Worm (Caenorhabditis elegans): ENCODE measurements around the gene prx-3.

Gene prx-3

ce11 chrX:6122026-6122425 lies 9.3 kb upstream of the prx-3 start, which contains the start of gene nnt-1 (continued):
- TF ChIP-seq nhr-71 (tag; optimal IDR thresholded peaks at IDR 0.05) (peak; percentile 29), alr-1 (tag; optimal IDR thresholded peaks at IDR 0.05; ENCODE audit: borderline replicate concordance) (no peak), nhr-28 (tag; optimal IDR thresholded peaks at IDR 0.05) (no peak), unc-62 (GFP tag; optimal IDR thresholded peaks at IDR 0.05) (no peak), nhr-12 (tag; optimal IDR thresholded peaks at IDR 0.05) (no peak), mef-2 (tag; optimal IDR thresholded peaks at IDR 0.05) (no peak), sptf-1 (tag; optimal IDR thresholded peaks at IDR 0.05) (no peak)

- TF ChIP-seq unc-130 (tag; optimal IDR thresholded peaks at IDR 0.05) (no peak), jun-1 (tag; optimal IDR thresholded peaks at IDR 0.05) (no peak), snpc-4 (tag; optimal IDR thresholded peaks at IDR 0.05) (no peak), fkh-4 (tag; optimal IDR thresholded peaks at IDR 0.05; ENCODE audit: borderline replicate concordance) (no peak), ceh-63 (GFP tag; optimal IDR thresholded peaks at IDR 0.05) (no peak), nhr-84 (tag; optimal IDR thresholded peaks at IDR 0.05) (no peak), snu-23 (GFP tag; optimal IDR thresholded peaks at IDR 0.05) (no peak), unc-98 (GFP tag; IDR thresholded peaks at IDR 0.05) (no peak), nhr-71 (tag; optimal IDR thresholded peaks at IDR 0.05) (no peak), unc-30 (tag; optimal IDR thresholded peaks at IDR 0.05) (no peak), swsn-7 (tag; optimal IDR thresholded peaks at IDR 0.05) (no peak), alr-1 (tag; optimal IDR thresholded peaks at IDR 0.05; ENCODE audit: borderline replicate concordance) (no peak), nhr-11 (tag; optimal IDR thresholded peaks at IDR 0.05) (no peak)
These were observed 8.6 kb upstream of the prx-3 start for ce11 chrX:6121279-6121678.

DNA sequence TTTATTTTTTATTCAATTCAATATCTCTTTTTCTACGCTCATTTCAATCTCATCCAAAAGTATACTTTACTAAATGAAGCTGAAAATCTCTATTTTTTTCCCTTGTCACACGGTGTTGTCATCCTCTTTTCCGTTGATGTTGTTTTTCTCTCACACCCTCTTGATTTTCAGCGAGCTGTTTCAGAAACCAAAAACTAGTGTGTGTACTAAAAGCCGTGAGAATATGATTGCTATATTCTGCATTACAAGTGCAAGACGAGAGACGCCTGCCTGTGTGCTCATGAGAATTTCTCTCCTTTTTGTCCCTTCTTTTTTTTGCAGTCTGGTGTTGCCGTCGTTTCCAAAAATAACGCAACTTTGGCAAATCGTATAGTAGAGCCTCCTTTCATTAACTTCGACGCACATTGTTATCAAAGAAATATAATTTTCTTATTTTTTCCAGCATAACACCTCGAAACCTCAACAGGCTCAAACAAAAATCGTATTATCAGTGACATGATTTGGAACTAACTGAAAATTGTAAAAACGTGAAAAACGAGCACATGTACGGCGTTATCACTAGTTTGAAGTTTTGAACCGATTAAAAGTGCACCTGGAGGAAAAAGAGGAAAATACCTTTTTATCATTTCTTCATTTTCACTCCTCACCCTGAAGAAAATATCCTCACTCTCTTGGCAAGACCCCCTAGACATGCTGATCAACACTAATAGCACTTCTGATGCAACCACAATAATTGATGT lies 5.5 kb upstream of the prx-3 start, which contains the start of gene C15H9.2:
Gene C15H9.2, plus strand, starts transcription at position 441 of the 740 bp plus-strand sequence.
- TF ChIP-seq ceh-63 (GFP tag; optimal IDR thresholded peaks at IDR 0.05) = no peak
- peak; percentile 20 for TF ChIP-seq lin-14 (GFP tag; optimal IDR thresholded peaks at IDR 0.05)
- peak; percentile 53 for TF ChIP-seq fkh-8 (tag; optimal IDR thresholded peaks at IDR 0.05)
- TF ChIP-seq ceh-8 (GFP tag; optimal IDR thresholded peaks at IDR 0.05) = peak; percentile 14
- no peak for TF ChIP-seq fkh-4 (tag; optimal IDR thresholded peaks at IDR 0.05; ENCODE audit: borderline replicate concordance)
- no peak for TF ChIP-seq hlh-4 (tag; optimal IDR thresholded peaks at IDR 0.05)
- peak; percentile 56 for TF ChIP-seq elt-2 (tag; optimal IDR thresholded peaks at IDR 0.05)
- no peak for TF ChIP-seq mef-2 (tag; optimal IDR thresholded peaks at IDR 0.05)

DNA sequence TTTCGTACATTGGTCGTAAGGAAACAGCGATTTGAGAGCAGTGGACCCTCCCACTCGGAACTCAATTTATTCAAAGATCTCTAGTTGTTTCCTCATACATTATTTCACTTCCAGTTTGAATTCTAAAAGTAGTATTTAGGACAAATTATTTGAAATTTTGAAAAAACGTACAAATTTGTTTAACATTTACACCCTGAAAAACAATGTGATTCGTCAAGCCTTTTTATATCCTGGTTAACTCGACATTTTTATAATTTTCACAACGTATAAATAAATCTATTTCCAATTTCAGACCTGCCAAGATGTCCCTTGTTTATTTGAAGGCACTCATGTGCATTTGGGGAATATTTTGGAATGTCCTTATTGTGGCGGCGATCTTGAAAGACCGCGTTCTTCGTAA lies 2.8 kb upstream of the prx-3 start, which contains the start of gene C15H9.3:
Gene C15H9.3, plus strand, starts transcription at position 301 of the 400 bp plus-strand sequence.
- TF ChIP-seq hpl-2 (GFP tag; optimal IDR thresholded peaks at IDR 0.05) (no peak), nhr-90 (tag; optimal IDR thresholded peaks at IDR 0.05; ENCODE audit: poor library complexity) (no peak), skn-1 (tag; optimal IDR thresholded peaks at IDR 0.05) (no peak), pax-3 (tag; optimal IDR thresholded peaks at IDR 0.05) (no peak), mab-9 (GFP tag; IDR thresholded peaks at IDR 0.05) (no peak), ama-1 (optimal IDR thresholded peaks at IDR 0.05) (no peak), alr-1 (tag; optimal IDR thresholded peaks at IDR 0.05; ENCODE audit: borderline replicate concordance) (no peak), unc-86 (tag; optimal IDR thresholded peaks at IDR 0.05) (no peak), ztf-4 (tag; optimal IDR thresholded peaks at IDR 0.05) (no peak), lir-3 (tag; optimal IDR thresholded peaks at IDR 0.05; ENCODE audit: poor library complexity) (no peak), dsc-1 (tag; optimal IDR thresholded peaks at IDR 0.05) (no peak), xbp-1 (tag; optimal IDR thresholded peaks at IDR 0.05) (no peak), isw-1 (GFP tag; IDR thresholded peaks at IDR 0.05) (no peak), ceh-82 (tag; optimal IDR thresholded peaks at IDR 0.05) (no peak)

Measured in whole organism, L1 larva.